Worm (Caenorhabditis elegans) whole organism, young adult: ENCODE results near the gene rec-8.

Experiments used
- B0035.1 ChIP-seq: sonication (generic microtip); optimal IDR thresholded peaks from 2 replicates; lab custom pipeline; 2016; ENCODE audit warnings: missing genetic modification characterization, mild to moderate bottlenecking, missing compliant biosample characterization, missing genotype, missing genetic modification reagents
- B0261.1 ChIP-seq: sonication (generic microtip); optimal IDR thresholded peaks from 2 replicates; lab custom pipeline; 2016; ENCODE audit warnings: mild to moderate bottlenecking, missing genetic modification characterization, moderate library complexity, missing compliant biosample characterization
- C06A6.2 ChIP-seq: fragments of 200-800 bp; sonication (Bioruptor generic); conservative IDR thresholded peaks from 2 replicates; pipeline ENCODE4 v1.3.6; 2022; ENCODE audit warnings: missing genetic modification characterization, missing compliant biosample characterization
- F10E7.11 ChIP-seq: sonication (generic microtip); optimal IDR thresholded peaks from 2 replicates; lab custom pipeline; 2017; ENCODE audit warnings: mild to moderate bottlenecking, missing genetic modification characterization, moderate library complexity, missing compliant biosample characterization
- F22D6.2 ChIP-seq: sonication (generic microtip); optimal IDR thresholded peaks from 2 replicates; lab custom pipeline; 2016; ENCODE audit warnings: mild to moderate bottlenecking, missing genetic modification characterization, missing compliant biosample characterization
- F57C9.4 ChIP-seq: sonication (generic microtip); optimal IDR thresholded peaks from 2 replicates; lab custom pipeline; 2017; ENCODE audit warnings: mild to moderate bottlenecking, missing genetic modification characterization, missing compliant biosample characterization
- Y53G8AR.9 ChIP-seq: fragments of 200-800 bp; sonication (Bioruptor generic); conservative IDR thresholded peaks from 2 replicates; pipeline ENCODE4 v1.3.6; 2022; ENCODE audit warnings: missing genetic modification reagents, missing genetic modification characterization, missing compliant biosample characterization
- Y56A3A.18 ChIP-seq: fragments of 200-800 bp; sonication (Bioruptor generic); IDR thresholded peaks from 2 replicates; pipeline ENCODE4 v1.3.6; 2022; ENCODE audit warnings: missing genetic modification reagents, missing genetic modification characterization, missing compliant biosample characterization
- Y79H2A.3 ChIP-seq: fragments of 200-800 bp; sonication (Bioruptor generic); conservative IDR thresholded peaks from 2 replicates; pipeline ENCODE4 v1.3.6; 2022; ENCODE audit warnings: missing genetic modification reagents, missing genetic modification characterization, missing compliant biosample characterization
- aptf-2 ChIP-seq: fragments of 200-800 bp; sonication (Bioruptor generic); conservative IDR thresholded peaks from 2 replicates; pipeline ENCODE4 v1.3.6; 2022; ENCODE audit warnings: missing genetic modification reagents, missing genetic modification characterization, missing compliant biosample characterization
- aptf-3 ChIP-seq: fragments of 200-800 bp; sonication (Bioruptor generic); IDR thresholded peaks from 2 replicates; pipeline ENCODE4 v1.3.6; 2022; ENCODE audit warnings: missing genetic modification characterization, missing compliant biosample characterization
- attf-5 ChIP-seq: fragments of 200-800 bp; sonication (Bioruptor generic); optimal IDR thresholded peaks from 2 replicates; lab custom pipeline; 2018; ENCODE audit warnings: mild to moderate bottlenecking, missing genetic modification characterization, missing compliant biosample characterization
- attf-6 ChIP-seq: fragments of 200-800 bp; sonication (Bioruptor generic); IDR thresholded peaks from 2 replicates; pipeline ENCODE4 v1.3.6; 2022; ENCODE audit warnings: missing genetic modification reagents, missing genetic modification characterization, missing compliant biosample characterization
- bed-1 ChIP-seq: fragments of 200-800 bp; sonication (Bioruptor generic); IDR thresholded peaks from 2 replicates; pipeline ENCODE4 v1.3.6; 2022; ENCODE audit warnings: missing genetic modification reagents, missing genetic modification characterization, missing compliant biosample characterization
- cebp-2 ChIP-seq: fragments of 200-800 bp; sonication (Bioruptor generic); IDR thresholded peaks from 2 replicates; pipeline ENCODE4 v1.3.6; 2022; ENCODE audit warnings: missing genetic modification characterization, missing compliant biosample characterization
- die-1 ChIP-seq: sonication (generic microtip); optimal IDR thresholded peaks from 2 replicates; lab custom pipeline; 2016; ENCODE audit warnings: missing genotype, mild to moderate bottlenecking, missing genetic modification characterization, missing compliant biosample characterization
- dox-1 ChIP-seq: fragments of 200-800 bp; sonication (Bioruptor generic); IDR thresholded peaks from 2 replicates; pipeline ENCODE4 v1.3.6; 2022; ENCODE audit warnings: missing genetic modification reagents, missing genetic modification characterization, missing compliant biosample characterization
- egrh-3 ChIP-seq: fragments of 200-800 bp; sonication (Bioruptor generic); IDR thresholded peaks from 2 replicates; pipeline ENCODE4 v1.3.6; 2022; ENCODE audit warnings: missing genetic modification reagents, missing genetic modification characterization, missing compliant biosample characterization
- ets-4 ChIP-seq: fragments of 200-800 bp; sonication (Bioruptor generic); optimal IDR thresholded peaks from 2 replicates; lab custom pipeline; 2018; ENCODE audit warnings: mild to moderate bottlenecking, missing genetic modification characterization, missing compliant biosample characterization
- fkh-3 ChIP-seq: sonication (generic microtip); optimal IDR thresholded peaks from 2 replicates; lab custom pipeline; 2016; ENCODE audit warnings: mild to moderate bottlenecking, missing genetic modification characterization, missing compliant biosample characterization
- hlh-12 ChIP-seq: sonication (generic microtip); optimal IDR thresholded peaks from 2 replicates; lab custom pipeline; 2016; ENCODE audit warnings: missing genetic modification characterization, missing compliant biosample characterization
- hmg-1.2 ChIP-seq: fragments of 200-800 bp; sonication (Bioruptor generic); IDR thresholded peaks from 2 replicates; pipeline ENCODE4 v1.3.6; 2022; ENCODE audit warnings: missing genetic modification reagents, missing genetic modification characterization, missing compliant biosample characterization
- hmg-20 ChIP-seq: fragments of 200-800 bp; sonication (Bioruptor generic); IDR thresholded peaks from 2 replicates; pipeline ENCODE4 v1.3.6; 2022; ENCODE audit warnings: missing genetic modification reagents, missing genetic modification characterization, missing compliant biosample characterization
- lag-1 ChIP-seq: fragments of 200-800 bp; sonication (Bioruptor generic); IDR thresholded peaks from 2 replicates; pipeline ENCODE4 v1.3.6; 2022; ENCODE audit warnings: missing genetic modification reagents, missing genetic modification characterization, missing compliant biosample characterization
- let-526 ChIP-seq: fragments of 200-800 bp; sonication (Bioruptor generic); IDR thresholded peaks from 2 replicates; pipeline ENCODE4 v1.3.6; 2022; ENCODE audit warnings: missing genetic modification reagents, missing genetic modification characterization, missing compliant biosample characterization
- madf-8 ChIP-seq: fragments of 200-800 bp; sonication (Bioruptor generic); conservative IDR thresholded peaks from 2 replicates; pipeline ENCODE4 v1.3.6; 2022; ENCODE audit warnings: missing genetic modification reagents, missing genetic modification characterization, missing compliant biosample characterization
- mes-4 ChIP-seq: sonication (generic microtip); optimal IDR thresholded peaks from 2 replicates; lab custom pipeline; 2016; ENCODE audit warnings: missing genotype, missing genetic modification characterization, missing compliant biosample characterization
- pbrm-1 ChIP-seq: fragments of 200-800 bp; sonication (Bioruptor generic); IDR thresholded peaks from 2 replicates; pipeline ENCODE4 v1.3.6; 2022; ENCODE audit warnings: missing genetic modification reagents, missing genetic modification characterization, missing compliant biosample characterization
- rec-8 ChIP-seq, 2 experiments: sonication (generic microtip); optimal IDR thresholded peaks; 2 replicates each; lab custom pipeline; 2016; ENCODE audit warnings: mild to moderate bottlenecking in 2 of 2, missing genetic modification characterization in 2 of 2, missing genetic modification reagents in 2 of 2, missing genotype in 2 of 2, missing biosample characterization in 1 of 2, missing compliant biosample characterization in 1 of 2, moderate library complexity in 1 of 2
- snpc-3.4 ChIP-seq: sonication (generic microtip); optimal IDR thresholded peaks from 2 replicates; lab custom pipeline; 2017; ENCODE audit warnings: missing genetic modification characterization, mild to moderate bottlenecking, missing compliant biosample characterization, antibody characterized with exemption, moderate library complexity, missing genotype, missing genetic modification reagents
- sptf-2 ChIP-seq: fragments of 200-800 bp; sonication (Bioruptor generic); optimal IDR thresholded peaks from 2 replicates; lab custom pipeline; 2018; ENCODE audit warnings: mild to moderate bottlenecking, missing genetic modification characterization, missing compliant biosample characterization
- tbx-9 ChIP-seq: sonication (generic microtip); optimal IDR thresholded peaks from 2 replicates; lab custom pipeline; 2016; ENCODE audit warnings: borderline replicate concordance, missing genetic modification characterization, inconsistent platforms, missing compliant biosample characterization
- tlf-1 ChIP-seq: fragments of 200-800 bp; sonication (Bioruptor generic); optimal IDR thresholded peaks from 2 replicates; lab custom pipeline; 2018; ENCODE audit warnings: mild to moderate bottlenecking, missing genetic modification characterization, missing compliant biosample characterization
- ztf-22 ChIP-seq: fragments of 200-800 bp; sonication (Bioruptor generic); optimal IDR thresholded peaks from 2 replicates; lab custom pipeline; 2018; ENCODE audit warnings: mild to moderate bottlenecking, missing genetic modification characterization, moderate library complexity, missing compliant biosample characterization
- ztf-26 ChIP-seq: sonication (generic microtip); optimal IDR thresholded peaks from 2 replicates; lab custom pipeline; 2017; ENCODE audit warnings: missing genetic modification characterization, missing compliant biosample characterization
- ztf-3 ChIP-seq: fragments of 200-800 bp; sonication (Bioruptor generic); optimal IDR thresholded peaks from 2 replicates; lab custom pipeline; 2018; ENCODE audit warnings: mild to moderate bottlenecking, missing genetic modification characterization, missing compliant biosample characterization

The rec-8 gene

ce11 chrIV:13311331-13312034 is 41.5 kb downstream of the rec-8 start (continued):
- no peak for TF ChIP-seq Y79H2A.3 (GFP tag; lab: Robert Waterston, UW)
- no peak for TF ChIP-seq attf-5 (GFP tag; lab: Kevin White, UChicago)

- TF ChIP-seq pbrm-1 (GFP tag; lab: Robert Waterston, UW) (no peak), C06A6.2 (no peak), B0035.1 (tag; lab: Kevin White, UChicago) (no peak), hmg-20 (GFP tag; lab: Robert Waterston, UW) (no peak), dox-1 (no peak), attf-5 (GFP tag; lab: Kevin White, UChicago) (no peak), aptf-2 (GFP tag; lab: Robert Waterston, UW) (no peak), Y53G8AR.9 (no peak), ztf-22 (no peak), hlh-12 (tag; lab: Kevin White, UChicago) (no peak), fkh-3 (tag; lab: Kevin White, UChicago) (no peak), aptf-3 (GFP tag; lab: Robert Waterston, UW) (no peak), F57C9.4 (no peak), B0261.1 (tag; lab: Kevin White, UChicago) (no peak), let-526 (GFP tag; lab: Robert Waterston, UW) (no peak), tbx-9 (tag; lab: Kevin White, UChicago) (no peak), F10E7.11 (no peak)
- TF ChIP-seq, all 124 proteins: peak for 0
Observed at ce11 chrIV:13309636-13310035, 43.4 kb downstream of the rec-8 start.

ce11 chrIV:13304786-13305185 is 48.2 kb downstream of the rec-8 start:
- TF ChIP-seq Y79H2A.3 (GFP tag; lab: Robert Waterston, UW) (no peak), die-1 (tag; lab: Kevin White, UChicago) (no peak), snpc-3.4 (tag; lab: Kevin White, UChicago) (no peak), attf-6 (GFP tag; lab: Robert Waterston, UW) (no peak), madf-8 (no peak), Y53G8AR.9 (no peak), rec-8 (tag; optimal IDR thresholded peaks at IDR 0.05; lab: Kevin White, UChicago) (no peak), bed-1 (GFP tag; lab: Robert Waterston, UW) (no peak), Y56A3A.18 (GFP tag; lab: Robert Waterston, UW) (no peak), ztf-26 (tag; lab: Kevin White, UChicago) (no peak), egrh-3 (GFP tag; lab: Robert Waterston, UW) (no peak), mes-4 (no peak), sptf-2 (GFP tag; lab: Kevin White, UChicago) (no peak), cebp-2 (GFP tag; lab: Robert Waterston, UW) (no peak), ztf-3 (GFP tag; lab: Kevin White, UChicago) (no peak), lag-1 (GFP tag; lab: Robert Waterston, UW) (no peak), hmg-1.2 (no peak), F22D6.2 (tag; lab: Kevin White, UChicago) (no peak), ets-4 (GFP tag; lab: Kevin White, UChicago) (no peak), tlf-1 (GFP tag; lab: Kevin White, UChicago) (no peak)
